Fruit fly (Drosophila melanogaster) whole organism, wandering third instar larva: ENCODE results near the gene glob1.
A peak's percentile ranks its signal among the peaks of the same experiment; 100 is the strongest.

Experiments used
- Abd-B ChIP-seq: fragments of >200 bp; optimal IDR thresholded peaks from 2 replicates; lab custom pipeline; 2017; ENCODE audit warnings: missing biosample characterization, missing genetic modification characterization
- CG32264 ChIP-seq: fragments of 200-800 bp; sonication (Bioruptor generic); optimal IDR thresholded peaks from 2 replicates; lab custom pipeline; 2016; ENCODE audit warnings: missing biosample characterization, missing genetic modification characterization
- CG9705 ChIP-seq: fragments of 200-800 bp; sonication (Bioruptor generic); optimal IDR thresholded peaks from 2 replicates; lab custom pipeline; 2018; ENCODE audit warnings: missing biosample characterization, mild to moderate bottlenecking, missing genetic modification characterization
- CrebA ChIP-seq: fragments of 200-800 bp; sonication (Bioruptor generic); optimal IDR thresholded peaks from 2 replicates; lab custom pipeline; 2016; ENCODE audit warnings: missing biosample characterization, mild to moderate bottlenecking, missing genetic modification characterization, borderline replicate concordance
- Dif ChIP-seq: fragments of 200-275, 200-300 bp; sonication (Bioruptor generic); optimal IDR thresholded peaks from 2 replicates; lab custom pipeline; 2018; ENCODE audit warnings: missing biosample characterization, missing genetic modification characterization; ENCODE audit not compliant: partially characterized antibody
- GATAd ChIP-seq: sonication (Bioruptor generic); optimal IDR thresholded peaks from 2 replicates; lab custom pipeline; 2016; ENCODE audit warnings: missing biosample characterization, missing genetic modification characterization
- HLH106 ChIP-seq: fragments of 200-800 bp; optimal IDR thresholded peaks from 3 replicates; lab custom pipeline; 2019; ENCODE audit warnings: missing biosample characterization, mild to moderate bottlenecking, missing genetic modification characterization, moderate library complexity
- Hr78 ChIP-seq: fragments of >200 bp; optimal IDR thresholded peaks from 2 replicates; lab custom pipeline; 2017; ENCODE audit warnings: missing biosample characterization, missing genetic modification characterization
- Myc ChIP-seq: fragments of >200 bp; optimal IDR thresholded peaks from 2 replicates; lab custom pipeline; 2017
- N ChIP-seq: fragments of >200 bp; optimal IDR thresholded peaks from 2 replicates; lab custom pipeline; 2018; ENCODE audit warnings: missing biosample characterization, missing external identifiers, missing genetic modification characterization
- Rel ChIP-seq, 2 experiments: fragments of 200-800 bp; sonication (Bioruptor generic) in 1 of 2; optimal IDR thresholded peaks; 2 replicates in 1 of 2; 3 replicates in 1 of 2; lab custom pipeline; 2016 to 2019; ENCODE audit warnings: mild to moderate bottlenecking in 2 of 2, missing biosample characterization in 2 of 2, missing genetic modification characterization in 2 of 2, moderate library complexity in 1 of 2
- Sp1 ChIP-seq: fragments of 200-800 bp; sonication (Bioruptor generic); optimal IDR thresholded peaks from 3 replicates; lab custom pipeline; 2019; ENCODE audit warnings: missing biosample characterization, mild to moderate bottlenecking, missing genetic modification characterization, moderate library complexity
- Vsx2 ChIP-seq: fragments of 200-300, 225-300 bp; sonication (Bioruptor generic); optimal IDR thresholded peaks from 2 replicates; lab custom pipeline; 2018; ENCODE audit warnings: missing biosample characterization, missing genetic modification characterization; ENCODE audit not compliant: partially characterized antibody
- br ChIP-seq: fragments of 200-800 bp; sonication (Bioruptor generic); optimal IDR thresholded peaks from 2 replicates; lab custom pipeline; 2016; ENCODE audit warnings: missing biosample characterization, missing genetic modification characterization
- dl ChIP-seq, 2 experiments: fragments of 175-275, 200-275 bp in 1 of 2; fragments of 200-275 bp in 1 of 2; sonication (Bioruptor generic); optimal IDR thresholded peaks; lab custom pipeline; 2018; ENCODE audit warnings: mild to moderate bottlenecking in 2 of 2, missing biosample characterization in 2 of 2, missing genetic modification characterization in 2 of 2, moderate library complexity in 2 of 2; ENCODE audit not compliant: partially characterized antibody in 2 of 2, insufficient read depth in 1 of 2
- dsf ChIP-seq: sonication (Bioruptor generic); optimal IDR thresholded peaks from 2 replicates; lab custom pipeline; 2016; ENCODE audit warnings: missing biosample characterization, missing genetic modification characterization, borderline replicate concordance
- h ChIP-seq: fragments of 200-800 bp; sonication (Bioruptor generic); optimal IDR thresholded peaks from 3 replicates; lab custom pipeline; 2016; ENCODE audit warnings: missing biosample characterization, mild to moderate bottlenecking, missing genetic modification characterization
- jim ChIP-seq: fragments of 175-275, 200-325 bp; sonication (Bioruptor generic); optimal IDR thresholded peaks from 2 replicates; lab custom pipeline; 2016; ENCODE audit warnings: missing biosample characterization, mild to moderate bottlenecking, missing genetic modification characterization
- lola ChIP-seq: fragments of >200 bp; optimal IDR thresholded peaks from 2 replicates; lab custom pipeline; 2017; ENCODE audit warnings: missing biosample characterization, missing genetic modification characterization
- pan ChIP-seq: fragments of >200 bp; optimal IDR thresholded peaks from 2 replicates; lab custom pipeline; 2017
- rgr ChIP-seq: fragments of 200-800 bp; sonication (Bioruptor generic); optimal IDR thresholded peaks from 3 replicates; lab custom pipeline; 2016; ENCODE audit warnings: missing biosample characterization, mild to moderate bottlenecking, missing genetic modification characterization
- sage ChIP-seq: fragments of 200-800 bp; sonication (Bioruptor generic); optimal IDR thresholded peaks from 2 replicates; lab custom pipeline; 2016; ENCODE audit warnings: missing biosample characterization, mild to moderate bottlenecking, missing genetic modification characterization
- usp ChIP-seq: fragments of >200 bp; optimal IDR thresholded peaks from 2 replicates; lab custom pipeline; 2017; ENCODE audit warnings: missing biosample characterization, missing genetic modification characterization
- woc ChIP-seq: sonication (Bioruptor generic); optimal IDR thresholded peaks from 2 replicates; lab custom pipeline; 2016; ENCODE audit warnings: missing biosample characterization, mild to moderate bottlenecking, missing genetic modification characterization

The glob1 gene

DNA sequence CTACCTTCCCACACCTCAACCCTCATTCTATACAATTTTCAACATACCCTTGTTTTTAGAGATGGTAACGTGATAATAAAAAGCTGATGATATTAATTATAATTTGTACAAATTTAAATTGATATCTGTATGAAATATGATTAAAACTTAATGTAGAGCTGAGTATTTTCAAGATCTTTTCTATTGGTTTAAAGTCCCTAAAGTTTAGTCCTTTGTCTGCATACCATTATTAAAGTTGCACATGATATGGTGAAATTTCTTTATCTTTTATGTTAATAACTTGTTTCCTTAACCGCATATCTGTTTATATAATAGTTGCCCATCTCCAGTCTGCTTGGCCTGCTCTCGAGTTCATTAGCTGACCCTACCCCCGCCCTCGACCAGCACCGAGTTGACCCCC is 6.1 kb downstream of the glob1 start (continued):
- TF ChIP-seq Abd-B (GFP tag; lab: Kevin White, UChicago), result no peak
- TF ChIP-seq CG32264 (GFP tag; lab: Kevin White, UChicago), result no peak

dm6 chr3R:15895978-15896377 is 8.5 kb downstream of the glob1 start, which contains the start of gene CG14877:
CG14877 (minus strand) TSS chr3R:15896078.
- TF ChIP-seq CG9705 (GFP tag; lab: Kevin White, UChicago) (no peak), rgr (GFP tag; lab: Kevin White, UChicago) (peak; percentile 71), HLH106 (no peak)

DNA sequence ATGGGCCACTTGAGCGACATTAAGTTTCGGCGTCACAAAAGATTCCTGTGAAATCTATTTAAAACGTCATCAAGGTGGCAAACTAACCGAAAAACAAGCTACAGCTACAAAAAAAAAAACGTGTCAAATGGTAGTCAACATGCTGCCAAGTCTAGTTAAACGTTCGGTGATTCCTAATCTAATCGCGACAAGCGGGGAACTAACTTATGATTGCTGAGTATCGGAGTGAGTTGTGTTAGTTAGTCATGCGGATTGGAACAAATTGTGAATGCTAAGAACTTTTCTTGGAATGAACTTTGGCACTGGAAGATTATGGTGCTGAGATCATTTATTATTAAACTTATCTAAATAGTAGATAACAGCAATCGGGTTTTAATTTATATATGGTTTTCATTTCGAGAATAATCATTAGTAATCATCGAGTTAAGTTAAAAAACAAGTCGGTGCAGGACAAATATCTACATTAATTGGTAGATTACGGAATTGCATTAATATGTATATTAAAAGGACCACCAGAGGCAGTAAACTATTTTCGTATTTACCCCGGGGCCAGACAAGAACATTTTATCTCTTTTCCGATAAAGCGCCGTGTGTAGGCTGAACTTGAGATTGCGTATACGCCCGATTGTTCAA is 13.1 kb downstream of the glob1 start:
- TF ChIP-seq Dif (no peak), sage (GFP tag; lab: Kevin White, UChicago) (no peak), jim (GFP tag; lab: Kevin White, UChicago) (no peak), HLH106 (no peak), lola (GFP tag; lab: Kevin White, UChicago) (no peak), Abd-B (GFP tag; lab: Kevin White, UChicago) (no peak), woc (GFP tag; lab: Kevin White, UChicago) (no peak), pan (no peak)

DNA sequence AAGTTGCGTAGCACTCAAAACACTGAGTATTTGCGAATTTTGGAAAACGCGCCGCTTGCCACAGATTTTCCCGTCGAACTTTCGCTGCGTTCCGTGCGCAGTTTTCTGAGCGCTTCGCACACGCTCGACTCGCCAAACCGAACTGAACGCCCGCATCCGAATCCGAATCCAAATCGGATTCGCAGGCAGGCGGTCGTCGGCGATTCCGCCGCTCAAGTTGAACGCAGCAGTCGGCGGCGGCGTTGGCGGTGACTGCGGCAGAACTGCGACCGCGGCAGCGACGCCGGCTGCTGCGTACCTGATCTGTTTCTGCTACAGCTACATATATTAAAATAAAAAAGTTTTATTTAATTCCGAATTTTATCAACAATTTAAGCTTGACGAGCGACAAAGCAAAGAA is 28.8 kb downstream of the glob1 start, which contains the start of gene CG31183:
TSS of gene CG31183 (minus strand) at position 329 of the 400 bp plus-strand sequence.
- peak; percentile 2 for TF ChIP-seq h
- TF ChIP-seq woc (GFP tag; lab: Kevin White, UChicago), result no peak

- TF ChIP-seq GATAd (no peak), Hr78 (no peak), dsf (GFP tag; lab: Kevin White, UChicago) (no peak), pan (no peak), Myc (lab: Kevin White, UChicago) (no peak), Vsx2 (GFP tag; lab: Kevin White, UChicago) (no peak), h (no peak), CrebA (GFP tag; lab: Kevin White, UChicago) (no peak), br (GFP tag; lab: Kevin White, UChicago) (no peak), N (GFP tag; lab: Kevin White, UChicago) (no peak)
- TF ChIP-seq, all 38 proteins: peak for 0
Measured at dm6 chr3R:15872829-15873440, 31.5 kb downstream of the glob1 start.

dm6 chr3R:15859896-15860295 is 44.5 kb downstream of the glob1 start, which contains the start of gene CG9632:
CG9632 (plus strand) TSS chr3R:15860196.
- TF ChIP-seq Sp1 (GFP tag; lab: Kevin White, UChicago) (no peak), usp (GFP tag; lab: Kevin White, UChicago) (no peak), Abd-B (GFP tag; lab: Kevin White, UChicago) (no peak), jim (GFP tag; lab: Kevin White, UChicago) (no peak), GATAd (no peak)
- TF ChIP-seq, all 38 proteins: peak for 0

- TF ChIP-seq N (GFP tag; lab: Kevin White, UChicago), result peak; percentile 13
- no peak for TF ChIP-seq HLH106
- no peak for TF ChIP-seq lola (GFP tag; lab: Kevin White, UChicago)
- TF ChIP-seq dl (GFP tag; optimal IDR thresholded peaks at IDR 0.05; lab: Kevin White, UChicago; ENCODE audit: insufficient read depth in 1 of 2, partially characterized antibody in 2 of 2), result no peak
- TF ChIP-seq Rel (GFP tag; optimal IDR thresholded peaks at IDR 0.05; lab: Kevin White, UChicago), result no peak
- peak; percentile 10 for TF ChIP-seq Rel (tag; optimal IDR thresholded peaks at IDR 0.05; lab: Kevin White, UChicago)
- peak; percentile 78 for TF ChIP-seq GATAd
Measured at dm6 chr3R:15857189-15857767, 47.2 kb downstream of the glob1 start, which contains the start of gene Hmt-1. Hmt-1 (minus strand) TSS chr3R:15857470.
